Worm (Caenorhabditis elegans) whole organism, midembryonic: ENCODE data around the gene srz-74.

Source experiments
- T22C8.4 ChIP-seq: fragments of 200-800 bp; sonication (Bioruptor generic); IDR thresholded peaks from 2 replicates; pipeline ENCODE4 v1.3.6; 2022; ENCODE audit warnings: missing genetic modification characterization, missing compliant biosample characterization
- cog-1 ChIP-seq: sonication (generic microtip); optimal IDR thresholded peaks from 2 replicates; lab custom pipeline; 2016; ENCODE audit warnings: missing genetic modification characterization, missing compliant biosample characterization
- flt-1 ChIP-seq: fragments of 200-800 bp; sonication (Bioruptor generic); IDR thresholded peaks from 2 replicates; pipeline ENCODE4 v1.3.6; 2022; ENCODE audit warnings: missing genetic modification characterization, missing compliant biosample characterization
- klf-2 ChIP-seq: fragments of 200-800 bp; sonication (Bioruptor generic); conservative IDR thresholded peaks from 2 replicates; pipeline ENCODE4 v1.3.6; 2022; ENCODE audit warnings: missing genetic modification reagents, missing genetic modification characterization, missing compliant biosample characterization
- med-1 ChIP-seq: sonication (generic microtip); optimal IDR thresholded peaks from 2 replicates; lab custom pipeline; 2017; ENCODE audit warnings: missing genetic modification characterization, mild to moderate bottlenecking, missing compliant biosample characterization, antibody characterized with exemption, missing genetic modification reagents; ENCODE audit not compliant: insufficient read depth
- ref-1 ChIP-seq: fragments of 200-800 bp; sonication (Bioruptor generic); conservative IDR thresholded peaks from 2 replicates; pipeline ENCODE4 v1.3.6; 2022; ENCODE audit warnings: missing genetic modification reagents, missing genetic modification characterization, missing compliant biosample characterization
- tab-1 ChIP-seq: fragments of 200-800 bp; sonication (Bioruptor generic); IDR thresholded peaks from 2 replicates; pipeline ENCODE4 v1.3.6; 2022; ENCODE audit warnings: missing genetic modification characterization, missing compliant biosample characterization

ce11 chrIV:16320410-16320809 lies 8.8 kb upstream of the srz-74 start, which contains the start of gene K03D3.5:
- TF ChIP-seq klf-2 (GFP tag; lab: Robert Waterston, UW) (no peak), cog-1 (tag; lab: Kevin White, UChicago) (no peak), tab-1 (no peak), ref-1 (GFP tag; lab: Robert Waterston, UW) (no peak), med-1 (GFP tag; lab: Kevin White, UChicago) (no peak), T22C8.4 (GFP tag; lab: Robert Waterston, UW) (no peak), flt-1 (no peak)
